Worm (Caenorhabditis elegans) whole organism, L2 larva: ENCODE measurements around the gene mrps-18B.

ENCODE experiments used
- ceh-82 ChIP-seq: fragments of 150-350 bp; optimal IDR thresholded peaks from 2 replicates; lab custom pipeline; 2014; ENCODE audit warnings: missing biosample characterization, missing genetic modification characterization
- crh-2 ChIP-seq: sonication (generic microtip); optimal IDR thresholded peaks from 2 replicates; lab custom pipeline; 2017; ENCODE audit warnings: missing biosample characterization, missing genetic modification characterization
- gmeb-1 ChIP-seq: fragments of 150-350 bp; optimal IDR thresholded peaks from 2 replicates; lab custom pipeline; 2014; ENCODE audit warnings: missing biosample characterization, missing genetic modification characterization
- lin-39 ChIP-seq: fragments of 150-350 bp; optimal IDR thresholded peaks from 2 replicates; lab custom pipeline; 2014; ENCODE audit warnings: missing biosample characterization, missing genetic modification reagents, missing genetic modification characterization

DNA sequence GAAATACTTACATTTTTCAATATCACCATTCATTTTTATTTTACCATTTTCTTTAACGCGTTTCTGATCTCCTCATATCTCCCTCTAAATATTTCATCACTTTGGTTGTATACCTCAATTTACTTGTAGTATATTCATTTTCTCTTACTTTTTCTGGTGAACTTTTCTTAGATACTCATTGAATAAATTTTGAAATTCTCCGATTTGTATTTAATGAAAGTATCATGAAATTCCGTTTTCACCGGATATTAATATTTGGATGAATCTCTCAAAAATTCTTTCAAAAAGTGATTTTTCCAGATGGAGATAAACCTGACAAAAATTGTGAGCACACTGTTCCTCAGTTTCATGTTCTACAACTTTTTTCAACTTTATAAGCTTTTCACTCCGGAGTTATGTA is 7.3 kb upstream of the mrps-18B start, which contains the start of gene T13H5.8:
- TF ChIP-seq crh-2 (tag; lab: Kevin White, UChicago) (no peak), gmeb-1 (tag; lab: Kevin White, UChicago) (no peak), ceh-82 (tag; lab: Kevin White, UChicago) (no peak), lin-39 (tag; lab: Kevin White, UChicago) (no peak)
